Worm (Caenorhabditis elegans) whole organism, L4 larva: ENCODE results near the gene T23C6.4.

Experiments used
- ama-1 ChIP-seq: fragments of 150-350 bp; optimal IDR thresholded peaks from 2 replicates; lab custom pipeline; 2014; ENCODE audit warnings: inconsistent platforms, mixed read lengths
- nhr-111 ChIP-seq: fragments of 200-800 bp; sonication (Bioruptor generic); optimal IDR thresholded peaks from 2 replicates; lab custom pipeline; 2018; ENCODE audit warnings: mild to moderate bottlenecking, missing genetic modification characterization, missing compliant biosample characterization
- nhr-28 ChIP-seq: fragments of 150-350 bp; optimal IDR thresholded peaks from 2 replicates; lab custom pipeline; 2014; ENCODE audit warnings: missing biosample characterization, missing genetic modification characterization
- nhr-76 ChIP-seq: fragments of 150-350 bp; optimal IDR thresholded peaks from 2 replicates; lab custom pipeline; 2014; ENCODE audit warnings: missing biosample characterization, missing genetic modification characterization
- pha-4 ChIP-seq, 2 experiments: fragments of 150-350 bp in 1 of 2; fragments of 200-800 bp in 1 of 2; sonication (Bioruptor generic) in 1 of 2; IDR thresholded peaks in 1 of 2; optimal IDR thresholded peaks in 1 of 2; 2 replicates each; pipeline versions ENCODE4 v1.3.6 to Lab custom; 2014 to 2022; ENCODE audit warnings: missing genetic modification characterization in 2 of 2, missing genetic modification reagents in 2 of 2, missing biosample characterization in 1 of 2, missing compliant biosample characterization in 1 of 2
- rbr-2 ChIP-seq: sonication (generic microtip); optimal IDR thresholded peaks from 2 replicates; lab custom pipeline; 2016; ENCODE audit warnings: missing genotype, missing genetic modification characterization, missing compliant biosample characterization
- skn-1 ChIP-seq: fragments of 150-350 bp; optimal IDR thresholded peaks from 2 replicates; lab custom pipeline; 2014; ENCODE audit warnings: missing biosample characterization, missing genetic modification characterization
- spr-3 ChIP-seq: fragments of 200-800 bp; sonication (Bioruptor generic); optimal IDR thresholded peaks from 2 replicates; lab custom pipeline; 2018; ENCODE audit warnings: mild to moderate bottlenecking, missing genetic modification characterization, missing compliant biosample characterization
- unc-39 ChIP-seq: sonication (generic microtip); optimal IDR thresholded peaks from 2 replicates; lab custom pipeline; 2017; ENCODE audit warnings: missing biosample characterization, missing genetic modification characterization

ce11 chrX:17149877-17150490 lies at the start of gene T23C6.4:
- TF ChIP-seq pha-4 (GFP tag; IDR thresholded peaks at IDR 0.05; lab: Robert Waterston, UW) (no peak), pha-4 (tag; optimal IDR thresholded peaks at IDR 0.05; lab: Kevin White, UChicago) (no peak), nhr-76 (tag; lab: Kevin White, UChicago) (no peak), nhr-28 (tag; lab: Kevin White, UChicago) (no peak), unc-39 (tag; lab: Kevin White, UChicago) (no peak), rbr-2 (tag; lab: Kevin White, UChicago) (no peak), nhr-111 (GFP tag; lab: Kevin White, UChicago) (no peak), spr-3 (GFP tag; lab: Kevin White, UChicago) (no peak), skn-1 (no peak), ama-1 (lab: Kevin White, UChicago) (no peak)
